Fruit fly (Drosophila melanogaster) whole organism, embryonic: ENCODE data around the gene twr.
A peak's percentile ranks its signal among the peaks of the same experiment; 100 is the strongest.

Source experiments
- Ada2b ChIP-seq: fragments of 200-800 bp; sonication (Bioruptor generic); IDR thresholded peaks from 2 replicates; pipeline ENCODE4 v1.3.6; 2022; ENCODE audit warnings: missing biosample characterization, missing genetic modification characterization
- B-H1 ChIP-seq: fragments of 200-800 bp; sonication (Bioruptor generic); IDR thresholded peaks from 3 replicates; pipeline ENCODE4 v1.3.6; 2022; ENCODE audit warnings: missing biosample characterization, missing genetic modification characterization
- CG10209 ChIP-seq: fragments of 200-800 bp; sonication (Bioruptor generic); optimal IDR thresholded peaks from 3 replicates; lab custom pipeline; 2017; ENCODE audit warnings: missing biosample characterization, mild to moderate bottlenecking, missing genetic modification characterization, missing genetic modification reagents
- CG10321 ChIP-seq: fragments of 200-800 bp; sonication (Bioruptor generic); IDR thresholded peaks from 2 replicates; pipeline ENCODE4 v1.3.6; 2022; ENCODE audit warnings: missing biosample characterization, missing genetic modification characterization
- CG10462 ChIP-seq: fragments of 200-800 bp; sonication (Bioruptor generic); optimal IDR thresholded peaks from 2 replicates; lab custom pipeline; 2016; ENCODE audit warnings: missing biosample characterization, missing genetic modification characterization
- CG10565 ChIP-seq: fragments of 200-800 bp; sonication (Bioruptor generic); optimal IDR thresholded peaks from 3 replicates; lab custom pipeline; 2016; ENCODE audit warnings: missing biosample characterization, mild to moderate bottlenecking, missing genetic modification characterization
- CG11085 ChIP-seq: fragments of 200-800 bp; sonication (Bioruptor generic); IDR thresholded peaks from 2 replicates; pipeline ENCODE4 v1.3.6; 2022; ENCODE audit warnings: missing biosample characterization, missing genetic modification characterization
- CG11456 ChIP-seq: fragments of 200-800 bp; sonication (Bioruptor generic); IDR thresholded peaks from 3 replicates; pipeline ENCODE4 v1.3.6; 2022; ENCODE audit warnings: missing biosample characterization, missing genetic modification characterization
- CG12299 ChIP-seq: fragments of 200-800 bp; sonication (Bioruptor generic); optimal IDR thresholded peaks from 2 replicates; lab custom pipeline; 2018; ENCODE audit warnings: missing biosample characterization, mild to moderate bottlenecking, missing genetic modification characterization
- CG12942 ChIP-seq: fragments of 200-800 bp; sonication (Bioruptor generic); optimal IDR thresholded peaks from 3 replicates; lab custom pipeline; 2016; ENCODE audit warnings: missing biosample characterization, missing genetic modification characterization
- CG17359 ChIP-seq: fragments of 200-800 bp; sonication (Bioruptor generic); optimal IDR thresholded peaks from 3 replicates; lab custom pipeline; 2018; ENCODE audit warnings: missing biosample characterization, mild to moderate bottlenecking, missing genetic modification characterization, moderate library complexity
- CG1832 ChIP-seq: fragments of 200-800 bp; sonication (Bioruptor generic); optimal IDR thresholded peaks from 2 replicates; lab custom pipeline; 2017; ENCODE audit warnings: missing biosample characterization, mild to moderate bottlenecking, missing genetic modification characterization, inconsistent platforms
- CG2202 ChIP-seq: fragments of 200-800 bp; sonication (Bioruptor generic); optimal IDR thresholded peaks from 2 replicates; lab custom pipeline; 2018; ENCODE audit warnings: missing biosample characterization, mild to moderate bottlenecking, missing genetic modification characterization
- CG30403 ChIP-seq: fragments of 200-800 bp; sonication (Bioruptor generic); optimal IDR thresholded peaks from 3 replicates; lab custom pipeline; 2016; ENCODE audit warnings: missing biosample characterization, missing genetic modification characterization
- CG3163 ChIP-seq: fragments of 200-800 bp; sonication (Bioruptor generic); optimal IDR thresholded peaks from 3 replicates; lab custom pipeline; 2016; ENCODE audit warnings: missing biosample characterization, missing genetic modification characterization
- CG3838 ChIP-seq: fragments of 200-800 bp; sonication (Bioruptor generic); optimal IDR thresholded peaks from 3 replicates; lab custom pipeline; 2016; ENCODE audit warnings: missing biosample characterization, missing genetic modification characterization
- CG42726 ChIP-seq: fragments of 200-800 bp; sonication (Bioruptor generic); IDR thresholded peaks from 2 replicates; pipeline ENCODE4 v1.3.6; 2022; ENCODE audit warnings: missing biosample characterization, missing genetic modification characterization; ENCODE audit not compliant: partially characterized antibody
- CG4282 ChIP-seq: fragments of 200-800 bp; sonication (Bioruptor generic); optimal IDR thresholded peaks from 2 replicates; lab custom pipeline; 2016; ENCODE audit warnings: missing biosample characterization, missing genetic modification characterization
- CG5180 ChIP-seq: fragments of 200-800 bp; sonication (Bioruptor generic); optimal IDR thresholded peaks from 3 replicates; lab custom pipeline; 2017; ENCODE audit warnings: missing biosample characterization, missing genetic modification characterization, mild to moderate bottlenecking, moderate library complexity, missing genetic modification reagents
- CG6689 ChIP-seq: fragments of 200-800 bp; sonication (Bioruptor generic); IDR thresholded peaks from 2 replicates; pipeline ENCODE4 v1.3.6; 2022; ENCODE audit warnings: missing biosample characterization, missing genetic modification characterization
- CG8089 ChIP-seq: fragments of 200-800 bp; sonication (Bioruptor generic); optimal IDR thresholded peaks from 3 replicates; lab custom pipeline; 2016; ENCODE audit warnings: missing biosample characterization, missing genetic modification characterization
- CG9215 ChIP-seq: fragments of 200-800 bp; sonication (Bioruptor generic); IDR thresholded peaks from 2 replicates; pipeline ENCODE4 v1.3.6; 2022; ENCODE audit warnings: missing biosample characterization, missing genetic modification characterization
- CG9932 ChIP-seq: fragments of 200-800 bp; sonication (Bioruptor generic); IDR thresholded peaks from 2 replicates; pipeline ENCODE4 v1.3.6; 2022; ENCODE audit warnings: missing biosample characterization, missing genetic modification characterization
- Dfd ChIP-seq, 2 experiments: fragments of >200 bp; optimal IDR thresholded peaks; 2 replicates each; lab custom pipeline; 2017; ENCODE audit warnings: missing biosample characterization in 2 of 2, missing genetic modification characterization in 2 of 2
- Doc2 ChIP-seq: fragments of 200-800 bp; sonication (Bioruptor generic); IDR thresholded peaks from 2 replicates; pipeline ENCODE4 v1.3.6; 2022; ENCODE audit warnings: missing biosample characterization, missing genetic modification characterization
- Dref ChIP-seq: fragments of 200-800 bp; sonication (Bioruptor generic); IDR thresholded peaks from 2 replicates; pipeline ENCODE4 v1.3.6; 2022; ENCODE audit warnings: missing biosample characterization, missing genetic modification characterization
- Fer3 ChIP-seq: fragments of 200-800 bp; sonication (Bioruptor generic); optimal IDR thresholded peaks from 2 replicates; lab custom pipeline; 2018; ENCODE audit warnings: missing biosample characterization, mild to moderate bottlenecking, missing genetic modification characterization, moderate library complexity
- GATAe ChIP-seq: fragments of 200-800 bp; sonication (Bioruptor generic); conservative IDR thresholded peaks from 2 replicates; pipeline ENCODE4 v1.3.6; 2022; ENCODE audit warnings: missing biosample characterization, missing genetic modification characterization
- HLH4C ChIP-seq: fragments of 200-800 bp; sonication (Bioruptor generic); IDR thresholded peaks from 3 replicates; pipeline ENCODE4 v1.3.6; 2022; ENCODE audit warnings: missing biosample characterization, missing genetic modification characterization; ENCODE audit not compliant: partially characterized antibody
- Hr3 ChIP-seq: fragments of 200-800 bp; sonication (Bioruptor generic); optimal IDR thresholded peaks from 3 replicates; lab custom pipeline; 2016; ENCODE audit warnings: missing biosample characterization, missing genetic modification characterization
- Meics ChIP-seq: fragments of 200-800 bp; sonication (Bioruptor generic); optimal IDR thresholded peaks from 2 replicates; lab custom pipeline; 2017; ENCODE audit warnings: missing biosample characterization, mild to moderate bottlenecking, missing genetic modification characterization
- Nf-YB ChIP-seq: fragments of 200-800 bp; sonication (Bioruptor generic); optimal IDR thresholded peaks from 3 replicates; lab custom pipeline; 2019; ENCODE audit warnings: missing biosample characterization, mild to moderate bottlenecking, missing genetic modification characterization, moderate library complexity
- Nf-YC ChIP-seq: fragments of 200-800 bp; optimal IDR thresholded peaks from 3 replicates; lab custom pipeline; 2019; ENCODE audit warnings: missing biosample characterization, mild to moderate bottlenecking, missing genetic modification characterization, moderate library complexity
- Side ChIP-seq: fragments of 200-800 bp; sonication (Bioruptor generic); optimal IDR thresholded peaks from 2 replicates; lab custom pipeline; 2016; ENCODE audit warnings: missing biosample characterization, missing genetic modification characterization
- Sin3A ChIP-seq: fragments of >200 bp; optimal IDR thresholded peaks from 2 replicates; lab custom pipeline; 2018
- Tbp ChIP-seq: fragments of >200 bp; optimal IDR thresholded peaks from 2 replicates; lab custom pipeline; 2018; ENCODE audit warnings: missing biosample characterization, missing genetic modification characterization
- Xbp1 ChIP-seq: fragments of 200-800 bp; sonication (Bioruptor generic); optimal IDR thresholded peaks from 3 replicates; lab custom pipeline; 2016; ENCODE audit warnings: missing biosample characterization, mild to moderate bottlenecking, missing genetic modification characterization
- dimm ChIP-seq: fragments of 200-800 bp; sonication (Bioruptor generic); IDR thresholded peaks from 2 replicates; pipeline ENCODE4 v1.3.6; 2022; ENCODE audit warnings: missing biosample characterization, missing genetic modification characterization
- ems ChIP-seq: fragments of 200-800 bp; sonication (Bioruptor generic); optimal IDR thresholded peaks from 3 replicates; lab custom pipeline; 2016; ENCODE audit warnings: missing biosample characterization, missing genetic modification characterization
- gcm ChIP-seq: fragments of 200-800 bp; sonication (Bioruptor generic); optimal IDR thresholded peaks from 2 replicates; lab custom pipeline; 2019; ENCODE audit warnings: missing biosample characterization, mild to moderate bottlenecking, missing genetic modification characterization, moderate library complexity
- hkb ChIP-seq, 2 experiments: fragments of 200-800 bp in 1 of 2; fragments of >200 bp in 1 of 2; sonication (Bioruptor generic) in 1 of 2; IDR thresholded peaks in 1 of 2; optimal IDR thresholded peaks in 1 of 2; 2 replicates each; pipeline versions ENCODE4 v1.3.6 to Lab custom; 2017 to 2022; ENCODE audit warnings: missing biosample characterization in 1 of 2, missing genetic modification characterization in 1 of 2
- ind ChIP-seq: fragments of 200-800 bp; sonication (Bioruptor generic); optimal IDR thresholded peaks from 3 replicates; lab custom pipeline; 2016; ENCODE audit warnings: missing biosample characterization, missing genetic modification characterization
- mld ChIP-seq: fragments of 200-800 bp; sonication (Bioruptor generic); IDR thresholded peaks from 3 replicates; pipeline ENCODE4 v1.3.6; 2022; ENCODE audit warnings: missing biosample characterization, missing genetic modification characterization; ENCODE audit not compliant: partially characterized antibody
- pb ChIP-seq: fragments of 200-800 bp; sonication (Bioruptor generic); optimal IDR thresholded peaks from 3 replicates; lab custom pipeline; 2016; ENCODE audit warnings: missing biosample characterization, missing genetic modification characterization
- sisA ChIP-seq: fragments of 200-800 bp; sonication (Bioruptor generic); IDR thresholded peaks from 2 replicates; pipeline ENCODE4 v1.3.6; 2022; ENCODE audit warnings: missing biosample characterization, missing genetic modification characterization
- so ChIP-seq: fragments of 200-800 bp; sonication (Bioruptor generic); IDR thresholded peaks from 3 replicates; pipeline ENCODE4 v1.3.6; 2022; ENCODE audit warnings: missing biosample characterization, missing genetic modification characterization
- ssp ChIP-seq: fragments of 200-800 bp; sonication (Bioruptor generic); IDR thresholded peaks from 2 replicates; pipeline ENCODE4 v1.3.6; 2022; ENCODE audit warnings: missing biosample characterization, missing genetic modification characterization
- wdn ChIP-seq: fragments of 200-800 bp; sonication (Bioruptor generic); IDR thresholded peaks from 2 replicates; pipeline ENCODE4 v1.3.6; 2022; ENCODE audit warnings: missing biosample characterization, missing genetic modification characterization
- zfh1 ChIP-seq: fragments of 200-800 bp; sonication (Bioruptor generic); IDR thresholded peaks from 3 replicates; pipeline ENCODE4 v1.3.6; 2022; ENCODE audit warnings: missing biosample characterization, missing genetic modification characterization

The twr gene

dm6 chr3R:6657278-6658246 is at the start of gene twr, which contains the start of gene CG1307 (continued):
- no peak for TF ChIP-seq CG11085 (GFP tag; lab: Robert Waterston, UW)
- no peak for TF ChIP-seq CG12299 (tag; lab: Kevin White, UChicago)
- peak; percentile 55 for TF ChIP-seq Xbp1 (GFP tag; lab: Kevin White, UChicago)
- TF ChIP-seq Ada2b (GFP tag; lab: Robert Waterston, UW), result no peak
- TF ChIP-seq Hr3 (GFP tag; lab: Kevin White, UChicago), result peak; percentile 31
- TF ChIP-seq Side (GFP tag; lab: Kevin White, UChicago), result no peak
- 0 out of 3 replicates have a peak, but pooled peaks have one; percentile 38 for TF ChIP-seq HLH4C (GFP tag; lab: Robert Waterston, UW)
- TF ChIP-seq CG12942 (GFP tag; lab: Kevin White, UChicago), result no peak
- no peak for TF ChIP-seq Nf-YC (tag; lab: Kevin White, UChicago)
- TF ChIP-seq B-H1, result no peak
- TF ChIP-seq CG3838 (GFP tag; lab: Kevin White, UChicago), result no peak
- no peak for TF ChIP-seq CG2202 (tag; lab: Kevin White, UChicago)
- no peak for TF ChIP-seq GATAe (GFP tag; lab: Robert Waterston, UW)
- TF ChIP-seq CG10462 (GFP tag; lab: Kevin White, UChicago), result peak; percentile 28
- TF ChIP-seq hkb (optimal IDR thresholded peaks at IDR 0.05; lab: Kevin White, UChicago), result no peak
- no peak for TF ChIP-seq hkb (GFP tag; IDR thresholded peaks at IDR 0.05; lab: Robert Waterston, UW)
- no peak for TF ChIP-seq Tbp (GFP tag; lab: Kevin White, UChicago)
- peak; percentile 60; the same call in 1 of the 3 replicates for TF ChIP-seq CG11456 (GFP tag; lab: Robert Waterston, UW)
- peak; percentile 51; the same call in 1 of the 2 replicates for TF ChIP-seq ssp
- TF ChIP-seq gcm, result no peak
- peak; percentile 15 for TF ChIP-seq Nf-YB
- peak; percentile 43 for TF ChIP-seq Meics (GFP tag; lab: Kevin White, UChicago)
- TF ChIP-seq CG10565, result no peak
- no peak for TF ChIP-seq Fer3
- TF ChIP-seq CG42726 (GFP tag; lab: Robert Waterston, UW), result no peak
- peak; percentile 36 for TF ChIP-seq CG30403
- no peak for TF ChIP-seq mld (GFP tag; lab: Robert Waterston, UW)
- no peak for TF ChIP-seq CG1832 (GFP tag; lab: Kevin White, UChicago)
- TF ChIP-seq Dfd (GFP tag; optimal IDR thresholded peaks at IDR 0.05; lab: Kevin White, UChicago), result no peak
- TF ChIP-seq CG10209 (GFP tag; lab: Kevin White, UChicago), result peak; percentile 11
- TF ChIP-seq CG3163 (GFP tag; lab: Kevin White, UChicago), result no peak
- no peak for TF ChIP-seq Doc2 (GFP tag; lab: Robert Waterston, UW)
- TF ChIP-seq CG9215 (GFP tag; lab: Robert Waterston, UW), result peak; percentile 18; the same call in 1 of the 2 replicates
- TF ChIP-seq zfh1 (GFP tag; lab: Robert Waterston, UW), result peak; percentile 31; the same call in 1 of the 3 replicates
- peak; percentile 48; the same call in 1 of the 2 replicates for TF ChIP-seq sisA (GFP tag; lab: Robert Waterston, UW)
- TF ChIP-seq CG17359 (tag; lab: Kevin White, UChicago), result no peak
- TF ChIP-seq ems (GFP tag; lab: Kevin White, UChicago), result no peak
- TF ChIP-seq ind (GFP tag; lab: Kevin White, UChicago), result no peak
- TF ChIP-seq dimm (GFP tag; lab: Robert Waterston, UW), result no peak
- 0 out of 2 replicates have a peak, but pooled peaks have one; percentile 6 for TF ChIP-seq wdn (GFP tag; lab: Robert Waterston, UW)
- 0 out of 2 replicates have a peak, but pooled peaks have one; percentile 11 for TF ChIP-seq CG10321 (GFP tag; lab: Robert Waterston, UW)
- no peak for TF ChIP-seq so (GFP tag; lab: Robert Waterston, UW)
- TF ChIP-seq CG5180 (GFP tag; lab: Kevin White, UChicago), result no peak
- TF ChIP-seq CG6689 (GFP tag; lab: Robert Waterston, UW), result peak; percentile 41
- TF ChIP-seq Dref (GFP tag; lab: Robert Waterston, UW), result peak; percentile 60
- TF ChIP-seq pb (GFP tag; lab: Kevin White, UChicago), result no peak
- no peak for TF ChIP-seq CG8089 (GFP tag; lab: Kevin White, UChicago)
- TF ChIP-seq CG9932 (GFP tag; lab: Robert Waterston, UW), result peak; percentile 61
- no peak for TF ChIP-seq CG4282 (GFP tag; lab: Kevin White, UChicago)
- peak; percentile 31 for TF ChIP-seq Sin3A (lab: Kevin White, UChicago)
